Fruit fly (Drosophila melanogaster): ENCODE data around the gene Sf3a1.

Gene Sf3a1

DNA sequence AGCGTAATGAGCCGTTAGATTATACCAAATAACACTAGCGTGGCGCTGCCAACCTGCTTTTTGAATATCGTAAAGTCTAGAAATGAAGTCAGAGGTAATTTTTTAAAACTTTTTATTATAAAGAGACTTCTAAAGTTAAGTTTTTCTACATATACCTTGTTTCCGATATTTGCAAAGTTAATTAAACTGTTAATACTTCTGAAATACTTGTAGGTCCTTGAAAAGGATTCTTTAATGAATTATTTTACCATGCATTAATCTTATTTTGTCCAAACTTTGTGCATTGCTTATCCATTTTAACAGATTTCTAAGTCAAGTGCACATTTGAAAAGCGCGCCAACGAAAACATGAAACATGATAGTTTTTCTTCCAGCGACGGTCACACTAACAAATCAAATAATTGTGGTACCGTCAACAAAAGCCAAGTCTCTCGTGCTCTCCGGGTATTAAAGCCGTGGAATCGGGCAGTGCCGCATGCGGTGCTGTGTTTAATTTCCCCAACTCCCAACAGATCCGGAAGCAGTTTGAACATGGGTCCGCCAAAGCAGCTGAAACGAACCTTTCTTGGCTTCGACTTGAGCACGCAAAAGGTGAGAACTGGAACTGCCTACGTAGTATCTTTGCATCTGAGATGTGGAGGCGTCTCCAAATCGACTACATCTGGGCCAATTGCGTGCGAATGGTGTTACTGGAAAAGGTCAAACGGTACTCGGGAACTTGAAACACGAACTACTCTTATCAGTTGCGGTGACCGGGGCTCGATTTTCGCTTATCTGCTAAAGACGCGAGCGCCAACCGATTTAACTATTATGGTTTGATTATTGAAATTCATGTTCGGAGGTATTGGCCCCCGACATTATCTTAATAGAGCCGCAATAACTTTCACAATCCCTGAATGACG lies 5.8 kb downstream of the Sf3a1 start, which contains the start of the genes EMC2A and CG3534 (continued):
- TF ChIP-seq lab (GFP tag; optimal IDR thresholded peaks at IDR 0.05) (peak; percentile 11), kah (GFP tag; optimal IDR thresholded peaks at IDR 0.05) (no peak), sens-2 (GFP tag; IDR thresholded peaks at IDR 0.05) (no peak), CG9932 (GFP tag; IDR thresholded peaks at IDR 0.05) (no peak), CG6765 (GFP tag; optimal IDR thresholded peaks at IDR 0.05) (no peak), wdn (GFP tag; IDR thresholded peaks at IDR 0.05) (no peak), CG13424 (tag; optimal IDR thresholded peaks at IDR 0.05) (no peak), E2f1 (GFP tag; IDR thresholded peaks at IDR 0.05) (no peak; the same call in 1 of the 2 replicates), CG12236 (GFP tag; optimal IDR thresholded peaks at IDR 0.05) (no peak), pros (GFP tag; optimal IDR thresholded peaks at IDR 0.05) (no peak), CG3995 (GFP tag; optimal IDR thresholded peaks at IDR 0.05) (no peak), al (GFP tag; IDR thresholded peaks at IDR 0.05) (no peak), cas (GFP tag; IDR thresholded peaks at IDR 0.05) (no peak), Antp (GFP tag; optimal IDR thresholded peaks at IDR 0.05) (peak; percentile 33), eyg (GFP tag; optimal IDR thresholded peaks at IDR 0.05) (no peak), CG9727 (GFP tag; optimal IDR thresholded peaks at IDR 0.05) (no peak), Six4 (GFP tag; optimal IDR thresholded peaks at IDR 0.05) (peak; percentile 24), CG2129 (GFP tag; IDR thresholded peaks at IDR 0.05; ENCODE audit: partially characterized antibody) (no peak), Nf-YA (GFP tag; IDR thresholded peaks at IDR 0.05) (no peak), tio (GFP tag; optimal IDR thresholded peaks at IDR 0.05) (no peak), cato (GFP tag; optimal IDR thresholded peaks at IDR 0.05; ENCODE audit: borderline replicate concordance) (no peak), cg (GFP tag; optimal IDR thresholded peaks at IDR 0.05) (no peak), unc-4 (GFP tag; IDR thresholded peaks at IDR 0.05; ENCODE audit: partially characterized antibody) (0 out of 2 replicates have a peak, but pooled peaks have one; percentile 14), corto (GFP tag; optimal IDR thresholded peaks at IDR 0.05) (no peak), p53 (GFP tag; optimal IDR thresholded peaks at IDR 0.05) (peak; percentile 10), CG6683 (GFP tag; optimal IDR thresholded peaks at IDR 0.05) (no peak), jigr1 (GFP tag; IDR thresholded peaks at IDR 0.05) (no peak), PHDP (tag; optimal IDR thresholded peaks at IDR 0.05) (no peak), CG11085 (GFP tag; IDR thresholded peaks at IDR 0.05) (no peak), Hr78 (GFP tag; optimal IDR thresholded peaks at IDR 0.05) (peak in 1 of 2 experiments; percentile 87), CG6175 (GFP tag; IDR thresholded peaks at IDR 0.05) (no peak), tll (GFP tag; optimal IDR thresholded peaks at IDR 0.05) (peak in 1 of 2 experiments; percentile 34), CG7556 (GFP tag; optimal IDR thresholded peaks at IDR 0.05) (peak; percentile 11), TFAM (GFP tag; optimal IDR thresholded peaks at IDR 0.05) (no peak), dan (GFP tag; IDR thresholded peaks at IDR 0.05) (no peak), CkIIα-i1 (GFP tag; IDR thresholded peaks at IDR 0.05) (no peak), usp (GFP tag; optimal IDR thresholded peaks at IDR 0.05) (no peak), az2 (GFP tag; optimal IDR thresholded peaks at IDR 0.05) (no peak), CoRest (tag; optimal IDR thresholded peaks at IDR 0.05) (no peak), en (GFP tag; optimal IDR thresholded peaks at IDR 0.05) (no peak), Sox100B (GFP tag; optimal IDR thresholded peaks at IDR 0.05) (no peak), chinmo (GFP tag; IDR thresholded peaks at IDR 0.05; ENCODE audit: partially characterized antibody) (no peak), cwo (GFP tag; optimal IDR thresholded peaks at IDR 0.05) (no peak), CG10979 (tag; optimal IDR thresholded peaks at IDR 0.05) (no peak), bsh (GFP tag; optimal IDR thresholded peaks at IDR 0.05) (no peak), CG1024 (GFP tag; IDR thresholded peaks at IDR 0.05) (no peak), CG12155 (GFP tag; optimal IDR thresholded peaks at IDR 0.05) (no peak), Doc2 (GFP tag; IDR thresholded peaks at IDR 0.05) (no peak)
